Fruit fly (Drosophila melanogaster) whole organism, wandering third instar larva: ENCODE measurements around the gene Swip-1.

Experiments used
- Abd-B ChIP-seq: fragments of >200 bp; optimal IDR thresholded peaks from 2 replicates; lab custom pipeline; 2017; ENCODE audit warnings: missing biosample characterization, missing genetic modification characterization
- CG32264 ChIP-seq: fragments of 200-800 bp; sonication (Bioruptor generic); optimal IDR thresholded peaks from 2 replicates; lab custom pipeline; 2016; ENCODE audit warnings: missing biosample characterization, missing genetic modification characterization
- CG9705 ChIP-seq: fragments of 200-800 bp; sonication (Bioruptor generic); optimal IDR thresholded peaks from 2 replicates; lab custom pipeline; 2018; ENCODE audit warnings: missing biosample characterization, mild to moderate bottlenecking, missing genetic modification characterization
- CrebA ChIP-seq: fragments of 200-800 bp; sonication (Bioruptor generic); optimal IDR thresholded peaks from 2 replicates; lab custom pipeline; 2016; ENCODE audit warnings: missing biosample characterization, mild to moderate bottlenecking, missing genetic modification characterization, borderline replicate concordance
- Dfd ChIP-seq: fragments of >200 bp; optimal IDR thresholded peaks from 2 replicates; lab custom pipeline; 2017; ENCODE audit warnings: missing biosample characterization, missing genetic modification characterization
- Dif ChIP-seq: fragments of 200-275, 200-300 bp; sonication (Bioruptor generic); optimal IDR thresholded peaks from 2 replicates; lab custom pipeline; 2018; ENCODE audit warnings: missing biosample characterization, missing genetic modification characterization; ENCODE audit not compliant: partially characterized antibody
- GATAd ChIP-seq: sonication (Bioruptor generic); optimal IDR thresholded peaks from 2 replicates; lab custom pipeline; 2016; ENCODE audit warnings: missing biosample characterization, missing genetic modification characterization
- HLH106 ChIP-seq: fragments of 200-800 bp; optimal IDR thresholded peaks from 3 replicates; lab custom pipeline; 2019; ENCODE audit warnings: missing biosample characterization, mild to moderate bottlenecking, missing genetic modification characterization, moderate library complexity
- Hnf4 ChIP-seq: fragments of 200-800 bp; sonication (Bioruptor generic); optimal IDR thresholded peaks from 2 replicates; lab custom pipeline; 2016; ENCODE audit warnings: missing biosample characterization, mild to moderate bottlenecking, missing genetic modification characterization
- Hr78 ChIP-seq: fragments of >200 bp; optimal IDR thresholded peaks from 2 replicates; lab custom pipeline; 2017; ENCODE audit warnings: missing biosample characterization, missing genetic modification characterization
- Hr83 ChIP-seq: fragments of 200-300 bp; sonication (Bioruptor generic); optimal IDR thresholded peaks from 2 replicates; lab custom pipeline; 2016; ENCODE audit warnings: missing biosample characterization, mild to moderate bottlenecking, missing genetic modification characterization, moderate library complexity; ENCODE audit not compliant: poor library complexity, severe bottlenecking
- Jra ChIP-seq: sonication (Bioruptor generic); optimal IDR thresholded peaks from 2 replicates; lab custom pipeline; 2016; ENCODE audit warnings: missing biosample characterization, missing genetic modification characterization
- Mio ChIP-seq: sonication (Bioruptor generic); optimal IDR thresholded peaks from 2 replicates; lab custom pipeline; 2016; ENCODE audit warnings: missing biosample characterization, missing genetic modification characterization
- Myc ChIP-seq: fragments of >200 bp; optimal IDR thresholded peaks from 2 replicates; lab custom pipeline; 2017
- N ChIP-seq: fragments of >200 bp; optimal IDR thresholded peaks from 2 replicates; lab custom pipeline; 2018; ENCODE audit warnings: missing biosample characterization, missing external identifiers, missing genetic modification characterization
- OdsH ChIP-seq: fragments of 200-800 bp; sonication (Bioruptor generic); optimal IDR thresholded peaks from 2 replicates; lab custom pipeline; 2016; ENCODE audit warnings: missing biosample characterization, mild to moderate bottlenecking, missing genetic modification characterization
- Rel ChIP-seq, 2 experiments: fragments of 200-800 bp; sonication (Bioruptor generic) in 1 of 2; optimal IDR thresholded peaks; 2 replicates in 1 of 2; 3 replicates in 1 of 2; lab custom pipeline; 2016 to 2019; ENCODE audit warnings: mild to moderate bottlenecking in 2 of 2, missing biosample characterization in 2 of 2, missing genetic modification characterization in 2 of 2, moderate library complexity in 1 of 2
- Sp1 ChIP-seq: fragments of 200-800 bp; sonication (Bioruptor generic); optimal IDR thresholded peaks from 3 replicates; lab custom pipeline; 2019; ENCODE audit warnings: missing biosample characterization, mild to moderate bottlenecking, missing genetic modification characterization, moderate library complexity
- Vsx2 ChIP-seq: fragments of 200-300, 225-300 bp; sonication (Bioruptor generic); optimal IDR thresholded peaks from 2 replicates; lab custom pipeline; 2018; ENCODE audit warnings: missing biosample characterization, missing genetic modification characterization; ENCODE audit not compliant: partially characterized antibody
- br ChIP-seq: fragments of 200-800 bp; sonication (Bioruptor generic); optimal IDR thresholded peaks from 2 replicates; lab custom pipeline; 2016; ENCODE audit warnings: missing biosample characterization, missing genetic modification characterization
- brk ChIP-seq: fragments of 200-800 bp; sonication (Bioruptor generic); optimal IDR thresholded peaks from 2 replicates; lab custom pipeline; 2016; ENCODE audit warnings: missing biosample characterization, mild to moderate bottlenecking, missing genetic modification characterization
- dl ChIP-seq, 2 experiments: fragments of 175-275, 200-275 bp in 1 of 2; fragments of 200-275 bp in 1 of 2; sonication (Bioruptor generic); optimal IDR thresholded peaks; lab custom pipeline; 2018; ENCODE audit warnings: mild to moderate bottlenecking in 2 of 2, missing biosample characterization in 2 of 2, missing genetic modification characterization in 2 of 2, moderate library complexity in 2 of 2; ENCODE audit not compliant: partially characterized antibody in 2 of 2, insufficient read depth in 1 of 2
- dmrt93B ChIP-seq: fragments of 200-800 bp; sonication (Bioruptor generic); optimal IDR thresholded peaks from 2 replicates; lab custom pipeline; 2018; ENCODE audit warnings: missing biosample characterization, mild to moderate bottlenecking, missing genetic modification characterization
- dsf ChIP-seq: sonication (Bioruptor generic); optimal IDR thresholded peaks from 2 replicates; lab custom pipeline; 2016; ENCODE audit warnings: missing biosample characterization, missing genetic modification characterization, borderline replicate concordance
- ey ChIP-seq: fragments of 200-800 bp; sonication (Bioruptor generic); optimal IDR thresholded peaks from 2 replicates; lab custom pipeline; 2016; ENCODE audit warnings: missing biosample characterization, missing genetic modification characterization
- foxo ChIP-seq, 2 experiments: fragments of 200-800 bp; sonication (Bioruptor generic); optimal IDR thresholded peaks; 2 replicates in 1 of 2; 3 replicates in 1 of 2; lab custom pipeline; 2016 to 2017; ENCODE audit warnings: missing biosample characterization in 2 of 2, missing genetic modification characterization in 2 of 2
- fru ChIP-seq: fragments of 200-800 bp; sonication (Bioruptor generic); optimal IDR thresholded peaks from 3 replicates; lab custom pipeline; 2016; ENCODE audit warnings: missing biosample characterization, mild to moderate bottlenecking, missing genetic modification characterization
- h ChIP-seq: fragments of 200-800 bp; sonication (Bioruptor generic); optimal IDR thresholded peaks from 3 replicates; lab custom pipeline; 2016; ENCODE audit warnings: missing biosample characterization, mild to moderate bottlenecking, missing genetic modification characterization
- jim ChIP-seq: fragments of 175-275, 200-325 bp; sonication (Bioruptor generic); optimal IDR thresholded peaks from 2 replicates; lab custom pipeline; 2016; ENCODE audit warnings: missing biosample characterization, mild to moderate bottlenecking, missing genetic modification characterization
- lola ChIP-seq: fragments of >200 bp; optimal IDR thresholded peaks from 2 replicates; lab custom pipeline; 2017; ENCODE audit warnings: missing biosample characterization, missing genetic modification characterization
- pan ChIP-seq: fragments of >200 bp; optimal IDR thresholded peaks from 2 replicates; lab custom pipeline; 2017
- psq ChIP-seq: fragments of 200-800 bp; sonication (Bioruptor generic); optimal IDR thresholded peaks from 3 replicates; lab custom pipeline; 2017; ENCODE audit warnings: missing biosample characterization, mild to moderate bottlenecking, missing genetic modification characterization, moderate library complexity
- rgr ChIP-seq: fragments of 200-800 bp; sonication (Bioruptor generic); optimal IDR thresholded peaks from 3 replicates; lab custom pipeline; 2016; ENCODE audit warnings: missing biosample characterization, mild to moderate bottlenecking, missing genetic modification characterization
- sage ChIP-seq: fragments of 200-800 bp; sonication (Bioruptor generic); optimal IDR thresholded peaks from 2 replicates; lab custom pipeline; 2016; ENCODE audit warnings: missing biosample characterization, mild to moderate bottlenecking, missing genetic modification characterization
- sv ChIP-seq: fragments of 200-800 bp; sonication (Bioruptor generic); optimal IDR thresholded peaks from 3 replicates; lab custom pipeline; 2016; ENCODE audit warnings: missing biosample characterization, missing genetic modification characterization
- tai ChIP-seq: sonication (Bioruptor generic); optimal IDR thresholded peaks from 2 replicates; lab custom pipeline; 2016; ENCODE audit warnings: missing biosample characterization, missing genetic modification characterization
- usp ChIP-seq: fragments of >200 bp; optimal IDR thresholded peaks from 2 replicates; lab custom pipeline; 2017; ENCODE audit warnings: missing biosample characterization, missing genetic modification characterization
- woc ChIP-seq: sonication (Bioruptor generic); optimal IDR thresholded peaks from 2 replicates; lab custom pipeline; 2016; ENCODE audit warnings: missing biosample characterization, mild to moderate bottlenecking, missing genetic modification characterization

Swip-1 gene

DNA sequence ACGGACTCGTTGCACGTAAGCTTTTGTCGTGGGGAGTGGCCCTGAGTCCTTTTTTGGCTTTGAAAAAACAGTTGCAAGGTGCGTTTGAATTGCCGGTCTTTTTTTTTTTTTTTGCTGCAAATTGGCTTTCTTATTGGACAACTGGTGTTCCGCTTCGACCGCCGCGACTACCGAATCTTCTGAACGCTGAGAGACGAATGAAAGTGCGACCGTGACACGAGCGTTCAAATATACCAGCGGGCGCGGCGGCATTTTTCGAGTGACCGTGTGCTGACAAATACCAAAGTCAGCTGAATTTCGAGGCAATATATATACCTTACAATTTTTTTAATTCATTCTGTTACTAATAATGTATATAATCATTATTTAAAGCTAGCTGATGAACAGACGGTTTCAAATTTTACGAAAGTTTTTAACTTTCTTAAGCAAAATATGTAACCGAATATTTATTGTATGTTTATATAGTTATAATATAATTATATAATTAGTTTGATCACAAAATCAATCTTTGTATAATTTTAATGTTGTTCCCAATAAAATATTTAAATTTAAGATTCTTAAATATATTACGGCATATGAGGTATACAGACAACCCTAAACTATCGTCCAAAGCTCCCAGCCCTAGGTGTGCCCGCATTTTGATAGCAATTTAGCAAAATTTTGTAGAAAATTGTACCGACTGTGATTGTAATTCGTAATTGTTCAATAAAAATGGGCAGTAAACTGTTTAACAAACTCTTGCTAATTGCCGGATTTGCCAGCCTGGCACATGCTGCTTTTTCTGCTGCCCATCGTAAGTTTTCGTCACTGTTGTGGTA, at the start of gene Swip-1, which contains the start of gene EMC5:
Swip-1 (minus strand) TSS at position 203 of the 818 bp plus-strand sequence.
EMC5 (plus strand) TSS at position 630 of the 818 bp plus-strand sequence.
- TF ChIP-seq GATAd (GFP tag; lab: Kevin White, UChicago) (no peak), Hnf4 (GFP tag; lab: Kevin White, UChicago) (peak; percentile 37), Sp1 (GFP tag; lab: Kevin White, UChicago) (peak; percentile 67), foxo (GFP tag; optimal IDR thresholded peaks at IDR 0.05; lab: Kevin White, UChicago) (peak in 1 of 2 experiments; percentile 63), sv (no peak), HLH106 (tag; lab: Kevin White, UChicago) (peak; percentile 77), lola (GFP tag; lab: Kevin White, UChicago) (no peak), jim (GFP tag; lab: Kevin White, UChicago) (no peak), ey (GFP tag; lab: Kevin White, UChicago) (no peak), Abd-B (no peak), CG9705 (GFP tag; lab: Kevin White, UChicago) (peak; percentile 17), br (GFP tag; lab: Kevin White, UChicago) (no peak), Jra (no peak), pan (lab: Kevin White, UChicago) (no peak), psq (GFP tag; lab: Kevin White, UChicago) (peak; percentile 47), Rel (GFP tag; optimal IDR thresholded peaks at IDR 0.05; lab: Kevin White, UChicago) (no peak), Rel (tag; optimal IDR thresholded peaks at IDR 0.05; lab: Kevin White, UChicago) (no peak), Hr78 (GFP tag; lab: Kevin White, UChicago) (no peak), h (peak; percentile 43), Hr83 (peak; percentile 2), woc (GFP tag; lab: Kevin White, UChicago) (peak; percentile 32), dsf (GFP tag; lab: Kevin White, UChicago) (no peak), CrebA (GFP tag; lab: Kevin White, UChicago) (no peak), Myc (lab: Kevin White, UChicago) (no peak), dl (GFP tag; optimal IDR thresholded peaks at IDR 0.05; lab: Kevin White, UChicago; ENCODE audit: insufficient read depth in 1 of 2, partially characterized antibody in 2 of 2) (no peak), Dfd (GFP tag; lab: Kevin White, UChicago) (no peak), Mio (no peak), CG32264 (GFP tag; lab: Kevin White, UChicago) (no peak), N (no peak), usp (GFP tag; lab: Kevin White, UChicago) (no peak), OdsH (GFP tag; lab: Kevin White, UChicago) (peak; percentile 42), brk (GFP tag; lab: Kevin White, UChicago) (peak; percentile 50), sage (GFP tag; lab: Kevin White, UChicago) (no peak), Vsx2 (GFP tag; lab: Kevin White, UChicago) (no peak), tai (GFP tag; lab: Kevin White, UChicago) (no peak), Dif (GFP tag; lab: Kevin White, UChicago) (peak; percentile 33), rgr (peak; percentile 60), dmrt93B (GFP tag; lab: Kevin White, UChicago) (peak; percentile 43), fru (GFP tag; lab: Kevin White, UChicago) (peak; percentile 23)

DNA sequence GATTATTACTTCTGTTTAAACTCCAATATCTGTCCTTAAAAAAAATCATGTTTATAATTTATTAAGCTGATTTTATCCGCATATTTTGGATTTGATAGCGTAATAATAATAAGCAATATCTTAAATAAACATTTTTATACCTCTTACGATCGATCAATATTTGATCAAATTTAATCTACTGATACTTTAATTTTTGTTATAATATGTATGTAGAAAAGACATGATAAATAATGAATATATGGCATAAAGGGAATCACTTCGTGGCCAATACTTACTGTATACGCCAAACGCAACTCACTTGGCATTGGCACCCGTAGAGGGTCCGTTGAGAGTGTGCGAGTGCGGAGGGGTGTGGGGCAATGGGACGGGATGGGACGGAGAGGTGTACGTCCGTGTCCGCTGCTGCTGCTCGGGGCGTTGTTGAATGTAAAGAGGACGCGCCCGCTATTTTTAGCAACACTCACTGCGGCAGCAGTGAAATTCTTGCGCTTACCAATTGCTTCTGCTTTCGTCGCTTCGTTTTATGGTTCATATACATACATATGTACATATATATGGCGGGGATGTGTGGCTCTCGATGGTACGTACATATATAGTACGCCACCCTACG, 49.1 kb upstream of the Swip-1 start:
- TF ChIP-seq sv (no peak), h (peak; percentile 8), CrebA (GFP tag; lab: Kevin White, UChicago) (no peak)
